Fruit fly (Drosophila melanogaster) whole organism, wandering third instar larva: ENCODE measurements around the gene Akt.

Source experiments
- Dif ChIP-seq: fragments of 200-275, 200-300 bp; sonication (Bioruptor generic); optimal IDR thresholded peaks from 2 replicates; lab custom pipeline; 2018; ENCODE audit warnings: missing biosample characterization, missing genetic modification characterization; ENCODE audit not compliant: partially characterized antibody
- Hr83 ChIP-seq: fragments of 200-300 bp; sonication (Bioruptor generic); optimal IDR thresholded peaks from 2 replicates; lab custom pipeline; 2016; ENCODE audit warnings: missing biosample characterization, mild to moderate bottlenecking, missing genetic modification characterization, moderate library complexity; ENCODE audit not compliant: poor library complexity, severe bottlenecking
- br ChIP-seq: fragments of 200-800 bp; sonication (Bioruptor generic); optimal IDR thresholded peaks from 2 replicates; lab custom pipeline; 2016; ENCODE audit warnings: missing biosample characterization, missing genetic modification characterization
- h ChIP-seq: fragments of 200-800 bp; sonication (Bioruptor generic); optimal IDR thresholded peaks from 3 replicates; lab custom pipeline; 2016; ENCODE audit warnings: missing biosample characterization, mild to moderate bottlenecking, missing genetic modification characterization
- pan ChIP-seq: fragments of >200 bp; optimal IDR thresholded peaks from 2 replicates; lab custom pipeline; 2017
- psq ChIP-seq: fragments of 200-800 bp; sonication (Bioruptor generic); optimal IDR thresholded peaks from 3 replicates; lab custom pipeline; 2017; ENCODE audit warnings: missing biosample characterization, mild to moderate bottlenecking, missing genetic modification characterization, moderate library complexity
- sv ChIP-seq: fragments of 200-800 bp; sonication (Bioruptor generic); optimal IDR thresholded peaks from 3 replicates; lab custom pipeline; 2016; ENCODE audit warnings: missing biosample characterization, missing genetic modification characterization
- tai ChIP-seq: sonication (Bioruptor generic); optimal IDR thresholded peaks from 2 replicates; lab custom pipeline; 2016; ENCODE audit warnings: missing biosample characterization, missing genetic modification characterization

DNA sequence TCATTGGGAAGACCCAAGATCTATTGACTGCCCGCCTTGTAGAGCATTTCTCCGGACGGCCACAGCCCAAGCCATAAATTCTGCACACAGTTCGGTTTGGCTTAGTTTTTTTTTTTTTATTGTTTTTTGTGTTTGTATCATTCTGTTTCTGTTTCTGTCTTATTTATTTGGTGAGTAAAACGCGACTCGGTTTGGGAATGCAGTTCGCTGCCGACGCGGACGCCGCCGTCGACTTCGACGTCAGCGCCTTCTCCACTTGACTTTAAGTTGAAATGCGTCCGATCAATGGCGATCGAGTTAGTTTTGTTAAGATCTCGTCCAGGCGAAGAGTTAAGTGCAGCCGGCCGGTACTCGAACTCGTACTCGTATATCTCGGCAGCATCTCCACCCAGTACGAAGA lies 16.8 kb downstream of the Akt start, which contains the start of gene Sb:
- TF ChIP-seq Hr83 (GFP tag; lab: Kevin White, UChicago) (no peak), pan (lab: Kevin White, UChicago) (no peak), h (GFP tag; lab: Kevin White, UChicago) (no peak), br (GFP tag; lab: Kevin White, UChicago) (no peak), Dif (GFP tag; lab: Kevin White, UChicago) (no peak), psq (GFP tag; lab: Kevin White, UChicago) (no peak), sv (no peak), tai (GFP tag; lab: Kevin White, UChicago) (no peak)
